Fruit fly (Drosophila melanogaster): ENCODE data around the gene CG31704.

Gene CG31704

dm6 chr2L:11833786-11834185 lies 6.7 kb upstream of the CG31704 start, which contains the start of gene CG45011:
TSS of gene CG45011 (plus strand) at chr2L:11834086.
- TF ChIP-seq tai (GFP tag; optimal IDR thresholded peaks at IDR 0.05): no peak
- TF ChIP-seq Hnf4 (GFP tag; optimal IDR thresholded peaks at IDR 0.05): no peak
- TF ChIP-seq Rel (GFP tag; optimal IDR thresholded peaks at IDR 0.05): no peak
- no peak for TF ChIP-seq Rel (tag; optimal IDR thresholded peaks at IDR 0.05)
- no peak for TF ChIP-seq brk (GFP tag; optimal IDR thresholded peaks at IDR 0.05)
- no peak for TF ChIP-seq br (GFP tag; optimal IDR thresholded peaks at IDR 0.05)
- no peak for TF ChIP-seq Abd-B (GFP tag; optimal IDR thresholded peaks at IDR 0.05)
- TF ChIP-seq usp (GFP tag; optimal IDR thresholded peaks at IDR 0.05): no peak
- TF ChIP-seq CrebA (GFP tag; optimal IDR thresholded peaks at IDR 0.05; ENCODE audit: borderline replicate concordance): no peak
- TF ChIP-seq HLH106 (tag; optimal IDR thresholded peaks at IDR 0.05): no peak
- TF ChIP-seq N (GFP tag; optimal IDR thresholded peaks at IDR 0.05): no peak
- TF ChIP-seq lola (GFP tag; optimal IDR thresholded peaks at IDR 0.05): no peak
- no peak for TF ChIP-seq foxo (GFP tag; optimal IDR thresholded peaks at IDR 0.05)
- no peak for TF ChIP-seq sv (GFP tag; optimal IDR thresholded peaks at IDR 0.05)
- TF ChIP-seq CG9705 (GFP tag; optimal IDR thresholded peaks at IDR 0.05): no peak
- no peak for TF ChIP-seq dl (GFP tag; optimal IDR thresholded peaks at IDR 0.05; ENCODE audit: insufficient read depth in 1 of 2, partially characterized antibody in 2 of 2)
- no peak for TF ChIP-seq Hr83 (GFP tag; optimal IDR thresholded peaks at IDR 0.05; ENCODE audit: poor library complexity, severe bottlenecking)
- TF ChIP-seq Sp1 (GFP tag; optimal IDR thresholded peaks at IDR 0.05): no peak
- TF ChIP-seq Mio (GFP tag; optimal IDR thresholded peaks at IDR 0.05): no peak

- no peak for TF ChIP-seq dsf (GFP tag; optimal IDR thresholded peaks at IDR 0.05; ENCODE audit: borderline replicate concordance)
- TF ChIP-seq woc (GFP tag; optimal IDR thresholded peaks at IDR 0.05): no peak
- no peak for TF ChIP-seq pan (optimal IDR thresholded peaks at IDR 0.05)
- TF ChIP-seq N (GFP tag; optimal IDR thresholded peaks at IDR 0.05): no peak
- no peak for TF ChIP-seq tai (GFP tag; optimal IDR thresholded peaks at IDR 0.05)
- TF ChIP-seq CG9705 (GFP tag; optimal IDR thresholded peaks at IDR 0.05): no peak
- TF ChIP-seq Hr78 (GFP tag; optimal IDR thresholded peaks at IDR 0.05): no peak
- no peak for TF ChIP-seq Rel (GFP tag; optimal IDR thresholded peaks at IDR 0.05)
- TF ChIP-seq Rel (tag; optimal IDR thresholded peaks at IDR 0.05): no peak
- no peak for TF ChIP-seq Dfd (GFP tag; optimal IDR thresholded peaks at IDR 0.05)
- no peak for TF ChIP-seq fru (GFP tag; optimal IDR thresholded peaks at IDR 0.05)
- no peak for TF ChIP-seq Hr83 (GFP tag; optimal IDR thresholded peaks at IDR 0.05; ENCODE audit: poor library complexity, severe bottlenecking)
These were observed 6.2 kb upstream of the CG31704 start, which contains the start of gene CG45012 for dm6 chr2L:11834308-11834707. TSS of gene CG45012 (plus strand) at chr2L:11834608.

dm6 chr2L:11836943-11837342 lies 3.5 kb upstream of the CG31704 start, which contains the start of gene Sfp33A4:
TSS of gene Sfp33A4 (plus strand) at chr2L:11837243.
- TF ChIP-seq dsf (GFP tag; optimal IDR thresholded peaks at IDR 0.05; ENCODE audit: borderline replicate concordance) (no peak), woc (GFP tag; optimal IDR thresholded peaks at IDR 0.05) (no peak), GATAd (GFP tag; optimal IDR thresholded peaks at IDR 0.05) (no peak), CG9705 (GFP tag; optimal IDR thresholded peaks at IDR 0.05) (no peak), rgr (GFP tag; optimal IDR thresholded peaks at IDR 0.05) (no peak), N (GFP tag; optimal IDR thresholded peaks at IDR 0.05) (no peak), Myc (optimal IDR thresholded peaks at IDR 0.05) (no peak), ey (GFP tag; optimal IDR thresholded peaks at IDR 0.05) (no peak), CG32264 (GFP tag; optimal IDR thresholded peaks at IDR 0.05) (no peak), Hnf4 (GFP tag; optimal IDR thresholded peaks at IDR 0.05) (no peak), sv (GFP tag; optimal IDR thresholded peaks at IDR 0.05) (no peak), CrebA (GFP tag; optimal IDR thresholded peaks at IDR 0.05; ENCODE audit: borderline replicate concordance) (no peak), Dfd (GFP tag; optimal IDR thresholded peaks at IDR 0.05) (no peak)

- TF ChIP-seq N (GFP tag; optimal IDR thresholded peaks at IDR 0.05) (no peak), woc (GFP tag; optimal IDR thresholded peaks at IDR 0.05) (no peak), Sp1 (GFP tag; optimal IDR thresholded peaks at IDR 0.05) (no peak), CG32264 (GFP tag; optimal IDR thresholded peaks at IDR 0.05) (no peak), sage (GFP tag; optimal IDR thresholded peaks at IDR 0.05) (no peak), GATAd (GFP tag; optimal IDR thresholded peaks at IDR 0.05) (no peak), Dif (GFP tag; optimal IDR thresholded peaks at IDR 0.05; ENCODE audit: partially characterized antibody) (no peak), foxo (GFP tag; optimal IDR thresholded peaks at IDR 0.05) (no peak), Myc (optimal IDR thresholded peaks at IDR 0.05) (no peak), Hr78 (GFP tag; optimal IDR thresholded peaks at IDR 0.05) (no peak), pan (optimal IDR thresholded peaks at IDR 0.05) (no peak), ey (GFP tag; optimal IDR thresholded peaks at IDR 0.05) (no peak), usp (GFP tag; optimal IDR thresholded peaks at IDR 0.05) (no peak), tai (GFP tag; optimal IDR thresholded peaks at IDR 0.05) (no peak)
These were observed 3.1 kb upstream of the CG31704 start, which contains the start of gene Sfp33A2 for dm6 chr2L:11837413-11837812. TSS of gene Sfp33A2 (plus strand) at chr2L:11837713.
